Fruit fly (Drosophila melanogaster) whole organism, embryonic: ENCODE results near the gene kay.

Source experiments
- ATbp ChIP-seq: fragments of 200-800 bp; sonication (Bioruptor generic); optimal IDR thresholded peaks from 2 replicates; lab custom pipeline; 2017; ENCODE audit warnings: missing biosample characterization, mild to moderate bottlenecking, missing genetic modification characterization, missing genetic modification reagents
- Asciz ChIP-seq: fragments of 200-800 bp; sonication (Bioruptor generic); optimal IDR thresholded peaks from 2 replicates; lab custom pipeline; 2017; ENCODE audit warnings: missing biosample characterization, mild to moderate bottlenecking, missing genetic modification characterization, missing genetic modification reagents
- Atf6 ChIP-seq: fragments of 200-800 bp; sonication (Bioruptor generic); IDR thresholded peaks from 2 replicates; pipeline ENCODE4 v1.3.6; 2022; ENCODE audit warnings: missing biosample characterization, missing genetic modification characterization
- CG10654 ChIP-seq: fragments of 200-800 bp; sonication (Bioruptor generic); optimal IDR thresholded peaks from 2 replicates; lab custom pipeline; 2016; ENCODE audit warnings: missing biosample characterization, missing genetic modification characterization
- CG12659 ChIP-seq: fragments of 200-800 bp; sonication (Bioruptor generic); optimal IDR thresholded peaks from 3 replicates; lab custom pipeline; 2017; ENCODE audit warnings: mild to moderate bottlenecking, missing biosample characterization, missing genetic modification reagents, missing genetic modification characterization
- CG12769 ChIP-seq: fragments of 200-800 bp; sonication (Bioruptor generic); optimal IDR thresholded peaks from 2 replicates; lab custom pipeline; 2019; ENCODE audit warnings: missing biosample characterization, mild to moderate bottlenecking, missing genetic modification characterization, moderate library complexity
- CG13624 ChIP-seq: fragments of 200-800 bp; sonication (Bioruptor generic); optimal IDR thresholded peaks from 2 replicates; lab custom pipeline; 2016; ENCODE audit warnings: missing biosample characterization, missing genetic modification characterization
- CG15073 ChIP-seq: fragments of 200-800 bp; sonication (Bioruptor generic); optimal IDR thresholded peaks from 2 replicates; lab custom pipeline; 2016; ENCODE audit warnings: missing biosample characterization, missing genetic modification characterization
- CG15479 ChIP-seq: fragments of 200-800 bp; sonication (Bioruptor generic); optimal IDR thresholded peaks from 3 replicates; lab custom pipeline; 2019; ENCODE audit warnings: missing biosample characterization, mild to moderate bottlenecking, missing genetic modification characterization, moderate library complexity
- CG15514 ChIP-seq: fragments of 200-800 bp; sonication (Bioruptor generic); optimal IDR thresholded peaks from 3 replicates; lab custom pipeline; 2017; ENCODE audit warnings: missing biosample characterization, missing genetic modification characterization, mild to moderate bottlenecking, moderate library complexity, missing genetic modification reagents
- CG15601 ChIP-seq: fragments of 200-800 bp; sonication (Bioruptor generic); optimal IDR thresholded peaks from 3 replicates; lab custom pipeline; 2019; ENCODE audit warnings: missing biosample characterization, mild to moderate bottlenecking, missing genetic modification characterization, moderate library complexity
- CG18476 ChIP-seq: fragments of 200-800 bp; sonication (Bioruptor generic); optimal IDR thresholded peaks from 2 replicates; lab custom pipeline; 2016; ENCODE audit warnings: missing biosample characterization, mild to moderate bottlenecking, missing genetic modification characterization
- CG2875 ChIP-seq: fragments of 200-800 bp; sonication (Bioruptor generic); optimal IDR thresholded peaks from 2 replicates; lab custom pipeline; 2017; ENCODE audit warnings: missing biosample characterization, mild to moderate bottlenecking, missing genetic modification characterization, missing genetic modification reagents
- CG5180 ChIP-seq: fragments of 200-800 bp; sonication (Bioruptor generic); optimal IDR thresholded peaks from 3 replicates; lab custom pipeline; 2017; ENCODE audit warnings: missing biosample characterization, missing genetic modification characterization, mild to moderate bottlenecking, moderate library complexity, missing genetic modification reagents
- CG6175 ChIP-seq: fragments of 200-800 bp; sonication (Bioruptor generic); IDR thresholded peaks from 3 replicates; pipeline ENCODE4 v1.3.6; 2022; ENCODE audit warnings: missing biosample characterization, missing genetic modification characterization
- CG8290 ChIP-seq, 3 experiments: fragments of 200-800 bp; sonication (Bioruptor generic); optimal IDR thresholded peaks; 2 replicates each; lab custom pipeline; 2016 to 2019; ENCODE audit warnings: missing biosample characterization in 3 of 3, missing genetic modification characterization in 3 of 3, mild to moderate bottlenecking in 2 of 3, moderate library complexity in 1 of 3
- D19A ChIP-seq: fragments of 200-800 bp; optimal IDR thresholded peaks from 3 replicates; lab custom pipeline; 2019; ENCODE audit warnings: missing biosample characterization, mild to moderate bottlenecking, missing genetic modification characterization, moderate library complexity
- Deaf1 ChIP-seq: fragments of 200-800 bp; optimal IDR thresholded peaks from 3 replicates; lab custom pipeline; 2019; ENCODE audit warnings: missing biosample characterization, mild to moderate bottlenecking, missing genetic modification characterization, moderate library complexity
- Dll ChIP-seq: fragments of 200-800 bp; sonication (Bioruptor generic); IDR thresholded peaks from 4 replicates; pipeline ENCODE4 v1.3.6; 2022; ENCODE audit warnings: missing biosample characterization, missing genetic modification characterization; ENCODE audit not compliant: partially characterized antibody
- E2f2 ChIP-seq: fragments of 200-800 bp; sonication (Bioruptor generic); IDR thresholded peaks from 2 replicates; pipeline ENCODE4 v1.3.6; 2022; ENCODE audit warnings: missing biosample characterization, missing genetic modification characterization
- Elba2 ChIP-seq: fragments of 200-800 bp; sonication (Bioruptor generic); optimal IDR thresholded peaks from 3 replicates; lab custom pipeline; 2016; ENCODE audit warnings: missing biosample characterization, missing genetic modification characterization
- H15 ChIP-seq: fragments of 200-800 bp; sonication (Bioruptor generic); IDR thresholded peaks from 3 replicates; pipeline ENCODE4 v1.3.6; 2022; ENCODE audit warnings: missing biosample characterization, missing genetic modification characterization
- HmgZ ChIP-seq: fragments of 200-800 bp; sonication (Bioruptor generic); optimal IDR thresholded peaks from 2 replicates; lab custom pipeline; 2018; ENCODE audit warnings: missing biosample characterization, mild to moderate bottlenecking, missing genetic modification characterization
- Oli ChIP-seq: fragments of 200-800 bp; sonication (Bioruptor generic); optimal IDR thresholded peaks from 2 replicates; lab custom pipeline; 2018; ENCODE audit warnings: missing biosample characterization, mild to moderate bottlenecking, missing genetic modification characterization, moderate library complexity
- Scr ChIP-seq: fragments of 200-800 bp; sonication (Bioruptor generic); IDR thresholded peaks from 2 replicates; pipeline ENCODE4 v1.3.6; 2022; ENCODE audit warnings: missing biosample characterization, missing genetic modification characterization; ENCODE audit not compliant: partially characterized antibody
- Sry-δ ChIP-seq: fragments of 200-800 bp; sonication (Bioruptor generic); optimal IDR thresholded peaks from 2 replicates; lab custom pipeline; 2016; ENCODE audit warnings: missing biosample characterization, missing genetic modification characterization
- TFAM ChIP-seq: fragments of 200-800 bp; sonication (Bioruptor generic); optimal IDR thresholded peaks from 2 replicates; lab custom pipeline; 2017; ENCODE audit warnings: missing biosample characterization, missing genetic modification characterization, inconsistent platforms
- al ChIP-seq: fragments of 200-800 bp; sonication (Bioruptor generic); IDR thresholded peaks from 2 replicates; pipeline ENCODE4 v1.3.6; 2022; ENCODE audit warnings: missing biosample characterization, missing genetic modification characterization
- bsh ChIP-seq, 2 experiments: fragments of 200-800 bp; sonication (Bioruptor generic); optimal IDR thresholded peaks; 2 replicates each; lab custom pipeline; 2017 to 2018; ENCODE audit warnings: mild to moderate bottlenecking in 2 of 2, missing biosample characterization in 2 of 2, missing genetic modification characterization in 2 of 2, moderate library complexity in 1 of 2
- ci ChIP-seq: fragments of 200-800 bp; sonication (Bioruptor generic); IDR thresholded peaks from 3 replicates; pipeline ENCODE4 v1.3.6; 2022; ENCODE audit warnings: missing biosample characterization, missing genetic modification characterization
- crp ChIP-seq, 2 experiments: fragments of 200-800 bp; sonication (Bioruptor generic); optimal IDR thresholded peaks; 2 replicates in 1 of 2; 3 replicates in 1 of 2; lab custom pipeline; 2017; ENCODE audit warnings: missing biosample characterization in 2 of 2, missing genetic modification characterization in 2 of 2, mild to moderate bottlenecking in 1 of 2, moderate library complexity in 1 of 2
- cwo ChIP-seq: fragments of 200-800 bp; sonication (Bioruptor generic); optimal IDR thresholded peaks from 3 replicates; lab custom pipeline; 2017; ENCODE audit warnings: missing biosample characterization, missing genetic modification characterization, mild to moderate bottlenecking, moderate library complexity, missing genetic modification reagents
- en ChIP-seq: fragments of 200-800 bp; sonication (Bioruptor generic); optimal IDR thresholded peaks from 2 replicates; lab custom pipeline; 2016; ENCODE audit warnings: missing biosample characterization, missing genetic modification characterization
- eyg ChIP-seq: fragments of 200-800 bp; sonication (Bioruptor generic); optimal IDR thresholded peaks from 3 replicates; lab custom pipeline; 2016; ENCODE audit warnings: missing biosample characterization, missing genetic modification characterization
- ham ChIP-seq: fragments of 200-800 bp; sonication (Bioruptor generic); IDR thresholded peaks from 2 replicates; pipeline ENCODE4 v1.3.6; 2022; ENCODE audit warnings: missing biosample characterization, missing genetic modification characterization
- klu ChIP-seq: fragments of 200-800 bp; sonication (Bioruptor generic); IDR thresholded peaks from 2 replicates; pipeline ENCODE4 v1.3.6; 2022; ENCODE audit warnings: missing biosample characterization, missing genetic modification characterization
- mam ChIP-seq: fragments of 200-800 bp; sonication (Bioruptor generic); optimal IDR thresholded peaks from 3 replicates; lab custom pipeline; 2016; ENCODE audit warnings: missing biosample characterization, missing genetic modification characterization
- nau ChIP-seq: fragments of 200-800 bp; sonication (Bioruptor generic); optimal IDR thresholded peaks from 3 replicates; lab custom pipeline; 2017; ENCODE audit warnings: missing biosample characterization, mild to moderate bottlenecking, missing genetic modification characterization, missing genetic modification reagents
- org-1 ChIP-seq: fragments of 200-800 bp; sonication (Bioruptor generic); optimal IDR thresholded peaks from 2 replicates; lab custom pipeline; 2017; ENCODE audit warnings: missing biosample characterization, missing genetic modification characterization
- otp ChIP-seq: fragments of 200-800 bp; sonication (Bioruptor generic); IDR thresholded peaks from 3 replicates; pipeline ENCODE4, ENCODE4 v1.3.6; 2022; ENCODE audit warnings: missing biosample characterization, missing genetic modification characterization
- pfk ChIP-seq: fragments of 200-800 bp; sonication (Bioruptor generic); optimal IDR thresholded peaks from 2 replicates; lab custom pipeline; 2018; ENCODE audit warnings: missing biosample characterization, mild to moderate bottlenecking, missing genetic modification characterization, moderate library complexity
- pho ChIP-seq: fragments of 200-800 bp; sonication (Bioruptor generic); optimal IDR thresholded peaks from 2 replicates; lab custom pipeline; 2016; ENCODE audit warnings: missing biosample characterization, missing genetic modification characterization
- prd ChIP-seq, 3 experiments: fragments of >200 bp in 2 of 3; fragments of 200-800 bp in 1 of 3; sonication (Bioruptor generic) in 1 of 3; optimal IDR thresholded peaks in 2 of 3; IDR thresholded peaks in 1 of 3; 2 replicates in 2 of 3; 3 replicates in 1 of 3; pipeline versions ENCODE4 v1.3.6 to Lab custom; 2017 to 2022; ENCODE audit warnings: missing biosample characterization in 1 of 3, missing genetic modification characterization in 1 of 3
- shn ChIP-seq: fragments of 200-800 bp; sonication (Bioruptor generic); optimal IDR thresholded peaks from 3 replicates; lab custom pipeline; 2016; ENCODE audit warnings: missing biosample characterization, missing genetic modification characterization
- tll ChIP-seq, 2 experiments: fragments of 200-800 bp in 1 of 2; fragments of >200 bp in 1 of 2; sonication (Bioruptor generic) in 1 of 2; optimal IDR thresholded peaks; 2 replicates each; lab custom pipeline; 2017 to 2019; ENCODE audit warnings: missing biosample characterization in 2 of 2, missing genetic modification characterization in 2 of 2, mild to moderate bottlenecking in 1 of 2, moderate library complexity in 1 of 2
- ttk ChIP-seq: fragments of 200-800 bp; sonication (Bioruptor generic); IDR thresholded peaks from 2 replicates; pipeline ENCODE4 v2.1.2; 2022; ENCODE audit warnings: missing biosample characterization, missing genetic modification characterization
- z ChIP-seq: fragments of 200-800 bp; sonication (Bioruptor generic); IDR thresholded peaks from 3 replicates; pipeline ENCODE4 v1.3.6; 2022; ENCODE audit warnings: missing biosample characterization, missing genetic modification characterization
- zfh1 ChIP-seq: fragments of 200-800 bp; sonication (Bioruptor generic); IDR thresholded peaks from 3 replicates; pipeline ENCODE4 v1.3.6; 2022; ENCODE audit warnings: missing biosample characterization, missing genetic modification characterization

kay gene

DNA sequence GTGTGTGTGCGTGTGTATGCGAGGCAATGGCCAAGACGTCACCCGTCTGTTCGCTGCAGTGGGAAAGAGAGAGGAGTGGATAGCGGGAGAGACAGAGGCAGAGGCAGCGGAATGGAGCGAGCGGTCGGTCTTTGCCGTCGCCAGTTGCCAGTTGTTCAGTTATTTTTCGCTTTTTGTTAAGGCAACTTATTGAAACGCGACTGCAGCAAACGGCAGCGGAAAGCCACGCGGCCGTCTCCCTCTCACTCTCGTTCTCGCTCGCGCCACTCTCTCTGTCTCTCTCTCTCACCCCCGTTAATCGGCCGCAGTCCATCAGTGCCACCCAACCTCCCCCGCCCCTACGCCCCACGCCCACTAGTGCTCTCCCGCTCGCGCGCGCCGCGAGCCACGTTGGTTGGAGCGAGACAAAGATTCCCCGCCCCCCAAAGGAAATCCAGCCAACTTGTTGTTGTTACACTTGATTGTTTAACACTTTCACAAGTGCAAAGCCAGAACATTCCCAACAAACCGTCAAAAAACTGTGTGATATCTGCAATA is 7.1 kb downstream of the kay start (continued):
- TF ChIP-seq z (GFP tag; lab: Robert Waterston, UW) = peak; percentile 93
- TF ChIP-seq Atf6 (GFP tag; lab: Robert Waterston, UW) = peak; percentile 69
- TF ChIP-seq otp = 0 out of 3 replicates have a peak, but pooled peaks have one; percentile 67
- TF ChIP-seq Deaf1 (tag; lab: Kevin White, UChicago) = peak; percentile 63
- no peak for TF ChIP-seq eyg (GFP tag; lab: Kevin White, UChicago)
- no peak for TF ChIP-seq CG8290 (GFP tag; optimal IDR thresholded peaks at IDR 0.05; lab: Kevin White, UChicago)
- TF ChIP-seq CG8290 (tag; optimal IDR thresholded peaks at IDR 0.05; lab: Kevin White, UChicago) = peak in 1 of 2 experiments; percentile 80
- no peak for TF ChIP-seq Asciz (GFP tag; lab: Kevin White, UChicago)
- 0 out of 2 replicates have a peak, but pooled peaks have one; percentile 19 for TF ChIP-seq al (GFP tag; lab: Robert Waterston, UW)
- peak; percentile 90 for TF ChIP-seq CG12769 (tag; lab: Kevin White, UChicago)
- peak; percentile 30 for TF ChIP-seq CG5180 (GFP tag; lab: Kevin White, UChicago)
- TF ChIP-seq ttk (GFP tag; lab: Robert Waterston, UW) = no peak
- TF ChIP-seq en (GFP tag; lab: Kevin White, UChicago) = no peak
- TF ChIP-seq crp (GFP tag; optimal IDR thresholded peaks at IDR 0.05; lab: Kevin White, UChicago) = no peak
- no peak for TF ChIP-seq shn (GFP tag; lab: Kevin White, UChicago)
- TF ChIP-seq CG12659 (GFP tag; lab: Kevin White, UChicago) = peak; percentile 17
- no peak for TF ChIP-seq CG2875 (GFP tag; lab: Kevin White, UChicago)
- no peak for TF ChIP-seq H15 (GFP tag; lab: Robert Waterston, UW)
- peak in 1 of 2 experiments; percentile 40 for TF ChIP-seq bsh (GFP tag; optimal IDR thresholded peaks at IDR 0.05; lab: Kevin White, UChicago)
- TF ChIP-seq pho = no peak
- TF ChIP-seq CG18476 (GFP tag; lab: Kevin White, UChicago) = no peak
- peak; percentile 66 for TF ChIP-seq cwo (GFP tag; lab: Kevin White, UChicago)
- peak; percentile 19 for TF ChIP-seq D19A (tag; lab: Kevin White, UChicago)
- TF ChIP-seq CG15601 (tag; lab: Kevin White, UChicago) = peak; percentile 16
- peak; percentile 79 for TF ChIP-seq klu (GFP tag; lab: Robert Waterston, UW)
- TF ChIP-seq CG10654 (GFP tag; lab: Kevin White, UChicago) = no peak
- peak; percentile 21 for TF ChIP-seq CG13624
- no peak for TF ChIP-seq Oli (tag; lab: Kevin White, UChicago)
- no peak for TF ChIP-seq CG15514 (GFP tag; lab: Kevin White, UChicago)
- TF ChIP-seq mam = no peak
- no peak for TF ChIP-seq prd (optimal IDR thresholded peaks at IDR 0.05; lab: Kevin White, UChicago)
- TF ChIP-seq prd (GFP tag; IDR thresholded peaks at IDR 0.05; lab: Robert Waterston, UW) = no peak
- peak; percentile 52 for TF ChIP-seq CG15073 (GFP tag; lab: Kevin White, UChicago)
- TF ChIP-seq HmgZ (tag; lab: Kevin White, UChicago) = peak; percentile 80
- peak; percentile 40; the same call in 2 of the 4 replicates for TF ChIP-seq Dll (GFP tag; lab: Robert Waterston, UW)
- TF ChIP-seq Scr (GFP tag; lab: Robert Waterston, UW) = peak; percentile 47
- TF ChIP-seq ham (GFP tag; lab: Robert Waterston, UW) = peak; percentile 41; the same call in 1 of the 2 replicates
- TF ChIP-seq CG15479 = no peak
- TF ChIP-seq Sry-δ (GFP tag; lab: Kevin White, UChicago) = no peak
- TF ChIP-seq tll (GFP tag; optimal IDR thresholded peaks at IDR 0.05; lab: Kevin White, UChicago) = no peak
- TF ChIP-seq org-1 (GFP tag; lab: Kevin White, UChicago) = no peak
- no peak for TF ChIP-seq zfh1
- TF ChIP-seq Elba2 = no peak
- TF ChIP-seq nau (GFP tag; lab: Kevin White, UChicago) = peak; percentile 35
- TF ChIP-seq pfk (GFP tag; lab: Kevin White, UChicago) = peak; percentile 28
- TF ChIP-seq CG6175 (GFP tag; lab: Robert Waterston, UW) = peak; percentile 84; the same call in 2 of the 3 replicates
- 0 out of 2 replicates have a peak, but pooled peaks have one; percentile 20 for TF ChIP-seq E2f2
- TF ChIP-seq TFAM (GFP tag; lab: Kevin White, UChicago) = no peak
- peak; percentile 10 for TF ChIP-seq ATbp (GFP tag; lab: Kevin White, UChicago)
- peak; percentile 80; the same call in 2 of the 3 replicates for TF ChIP-seq ci (GFP tag; lab: Robert Waterston, UW)
